Worm (Caenorhabditis elegans) whole organism, mixed stage, embryonic: Measurements from ENCODE around the gene Y75B12B.1.

Source experiments
- M03D4.4 ChIP-seq: sonication (generic microtip); optimal IDR thresholded peaks from 2 replicates; lab custom pipeline; 2017; ENCODE audit warnings: mild to moderate bottlenecking, missing genetic modification characterization, missing compliant biosample characterization
- bed-3 ChIP-seq: fragments of 200-800 bp; sonication (Bioruptor generic); optimal IDR thresholded peaks from 3 replicates; lab custom pipeline; 2018; ENCODE audit warnings: mild to moderate bottlenecking, missing genetic modification characterization, moderate library complexity, missing compliant biosample characterization
- blmp-1 ChIP-seq: fragments of 150-350 bp; optimal IDR thresholded peaks from 2 replicates; lab custom pipeline; 2014; ENCODE audit warnings: missing biosample characterization, missing genetic modification characterization
- ceh-39 ChIP-seq: fragments of 150-350 bp; optimal IDR thresholded peaks from 2 replicates; lab custom pipeline; 2014; ENCODE audit warnings: missing biosample characterization, missing genetic modification characterization
- ceh-43 ChIP-seq: fragments of 200-800 bp; sonication (Bioruptor generic); optimal IDR thresholded peaks from 2 replicates; lab custom pipeline; 2018; ENCODE audit warnings: mild to moderate bottlenecking, missing genetic modification characterization, moderate library complexity, missing compliant biosample characterization
- ceh-83 ChIP-seq: fragments of 200-800 bp; sonication (Bioruptor generic); optimal IDR thresholded peaks from 2 replicates; lab custom pipeline; 2018; ENCODE audit warnings: mild to moderate bottlenecking, missing genetic modification characterization, missing compliant biosample characterization
- ces-1 ChIP-seq: fragments of 150-350 bp; optimal IDR thresholded peaks from 2 replicates; lab custom pipeline; 2014; ENCODE audit warnings: missing biosample characterization, missing genetic modification reagents, missing genetic modification characterization
- cnd-1 ChIP-seq: fragments of 200-800 bp; sonication (Bioruptor generic); optimal IDR thresholded peaks from 2 replicates; lab custom pipeline; 2018; ENCODE audit warnings: mild to moderate bottlenecking, missing genetic modification characterization, missing compliant biosample characterization
- drap-1 ChIP-seq: fragments of 200-800 bp; sonication (Bioruptor generic); optimal IDR thresholded peaks from 3 replicates; lab custom pipeline; 2018; ENCODE audit warnings: mild to moderate bottlenecking, missing genetic modification characterization, missing compliant biosample characterization
- elt-1 ChIP-seq: sonication (generic microtip); optimal IDR thresholded peaks from 2 replicates; lab custom pipeline; 2017; ENCODE audit warnings: missing genetic modification characterization, mild to moderate bottlenecking, missing compliant biosample characterization, antibody characterized with exemption, moderate library complexity, borderline replicate concordance; ENCODE audit not compliant: insufficient read depth
- elt-3 ChIP-seq: fragments of 150-350 bp; optimal IDR thresholded peaks from 2 replicates; lab custom pipeline; 2014; ENCODE audit warnings: missing biosample characterization, missing genetic modification characterization
- flh-1 ChIP-seq: fragments of 200-800 bp; sonication (Bioruptor generic); optimal IDR thresholded peaks from 2 replicates; lab custom pipeline; 2018; ENCODE audit warnings: mild to moderate bottlenecking, missing genetic modification characterization, moderate library complexity, missing compliant biosample characterization
- ham-2 ChIP-seq: fragments of 200-800 bp; sonication (Bioruptor generic); optimal IDR thresholded peaks from 2 replicates; lab custom pipeline; 2018; ENCODE audit warnings: mild to moderate bottlenecking, missing genetic modification characterization, missing compliant biosample characterization
- hlh-1 ChIP-seq: fragments of 150-350 bp; optimal IDR thresholded peaks from 2 replicates; lab custom pipeline; 2014; ENCODE audit warnings: missing biosample characterization, missing genetic modification reagents, missing genetic modification characterization
- lin-13 ChIP-seq: fragments of 150-350 bp; optimal IDR thresholded peaks from 2 replicates; lab custom pipeline; 2014; ENCODE audit warnings: missing biosample characterization, missing genetic modification characterization
- lin-32 ChIP-seq: fragments of 200-800 bp; sonication (Bioruptor generic); optimal IDR thresholded peaks from 2 replicates; lab custom pipeline; 2018; ENCODE audit warnings: mild to moderate bottlenecking, missing genetic modification characterization, missing compliant biosample characterization
- lsy-2 ChIP-seq: fragments of 150-350 bp; optimal IDR thresholded peaks from 2 replicates; lab custom pipeline; 2014; ENCODE audit warnings: missing biosample characterization, missing genetic modification characterization
- mab-5 ChIP-seq: fragments of 150-350 bp; optimal IDR thresholded peaks from 2 replicates; lab custom pipeline; 2014; ENCODE audit warnings: missing biosample characterization, missing genetic modification characterization
- mep-1 ChIP-seq: fragments of 150-350 bp; optimal IDR thresholded peaks from 2 replicates; lab custom pipeline; 2017; ENCODE audit warnings: missing biosample characterization, missing genetic modification reagents, missing genetic modification characterization, inconsistent platforms
- mls-2 ChIP-seq: sonication (generic microtip); optimal IDR thresholded peaks from 2 replicates; lab custom pipeline; 2016; ENCODE audit warnings: mild to moderate bottlenecking, missing genetic modification characterization, moderate library complexity, missing compliant biosample characterization
- nhr-12 ChIP-seq: fragments of 150-350 bp; optimal IDR thresholded peaks from 2 replicates; lab custom pipeline; 2014; ENCODE audit warnings: missing biosample characterization, missing genetic modification characterization
- nhr-2 ChIP-seq: fragments of 150-350 bp; optimal IDR thresholded peaks from 2 replicates; lab custom pipeline; 2014; ENCODE audit warnings: missing biosample characterization, missing genetic modification characterization
- nhr-237 ChIP-seq: fragments of 150-350 bp; optimal IDR thresholded peaks from 2 replicates; lab custom pipeline; 2014; ENCODE audit warnings: missing biosample characterization, missing genetic modification characterization
- nhr-76 ChIP-seq: sonication (generic microtip); optimal IDR thresholded peaks from 2 replicates; lab custom pipeline; 2017; ENCODE audit warnings: missing biosample characterization, missing genetic modification characterization
- pha-4 ChIP-seq: fragments of 150-350 bp; optimal IDR thresholded peaks from 2 replicates; lab custom pipeline; 2018; ENCODE audit warnings: missing biosample characterization, missing genetic modification reagents, missing genetic modification characterization
- sem-2 ChIP-seq: fragments of 200-800 bp; sonication (Bioruptor generic); optimal IDR thresholded peaks from 2 replicates; lab custom pipeline; 2018; ENCODE audit warnings: mild to moderate bottlenecking, missing genetic modification characterization, missing compliant biosample characterization
- sptf-1 ChIP-seq: sonication (generic microtip); optimal IDR thresholded peaks from 2 replicates; lab custom pipeline; 2017; ENCODE audit warnings: mild to moderate bottlenecking, missing genetic modification characterization, moderate library complexity, missing compliant biosample characterization
- tbx-8 ChIP-seq: fragments of 200-800 bp; sonication (Bioruptor generic); optimal IDR thresholded peaks from 2 replicates; lab custom pipeline; 2018; ENCODE audit warnings: mild to moderate bottlenecking, missing genetic modification characterization, moderate library complexity, missing compliant biosample characterization
- unc-120 ChIP-seq: sonication (generic microtip); optimal IDR thresholded peaks from 2 replicates; lab custom pipeline; 2017; ENCODE audit warnings: missing genetic modification characterization, missing compliant biosample characterization; ENCODE audit not compliant: poor library complexity, severe bottlenecking
- unc-39 ChIP-seq: fragments of 150-350 bp; optimal IDR thresholded peaks from 2 replicates; lab custom pipeline; 2014; ENCODE audit warnings: missing biosample characterization, missing genetic modification characterization
- unc-62 ChIP-seq: fragments of 150-350 bp; optimal IDR thresholded peaks from 2 replicates; lab custom pipeline; 2014; ENCODE audit warnings: missing biosample characterization, missing genetic modification reagents, missing genetic modification characterization
- zip-8 ChIP-seq: fragments of 150-350 bp; optimal IDR thresholded peaks from 2 replicates; lab custom pipeline; 2014; ENCODE audit warnings: missing biosample characterization, missing genetic modification characterization
- ztf-11 ChIP-seq: fragments of 150-350 bp; optimal IDR thresholded peaks from 2 replicates; lab custom pipeline; 2014; ENCODE audit warnings: missing biosample characterization, missing genetic modification characterization

Gene Y75B12B.1

ce11 chrV:15190903-15191302, 6.4 kb downstream of the Y75B12B.1 start, which contains the start of gene Y75B12B.11:
Y75B12B.11 (plus strand) TSS chrV:15191296.
- peak; percentile 94 for TF ChIP-seq unc-120 (tag; lab: Kevin White, UChicago)
- TF ChIP-seq pha-4 = peak; percentile 75
- no peak for TF ChIP-seq nhr-12 (tag; lab: Kevin White, UChicago)
- TF ChIP-seq blmp-1 = no peak
- peak; percentile 1 for TF ChIP-seq ztf-11
- peak; percentile 93 for TF ChIP-seq mls-2 (tag; lab: Kevin White, UChicago)
- peak; percentile 81 for TF ChIP-seq ham-2 (GFP tag; lab: Kevin White, UChicago)
- peak; percentile 52 for TF ChIP-seq lsy-2 (tag; lab: Kevin White, UChicago)
- TF ChIP-seq tbx-8 (GFP tag; lab: Kevin White, UChicago) = peak; percentile 88
- peak; percentile 99 for TF ChIP-seq drap-1 (GFP tag; lab: Kevin White, UChicago)
- TF ChIP-seq bed-3 (GFP tag; lab: Kevin White, UChicago) = peak; percentile 76
- TF ChIP-seq unc-39 (tag; lab: Kevin White, UChicago) = no peak
- peak; percentile 90 for TF ChIP-seq M03D4.4 (tag; lab: Kevin White, UChicago)
- TF ChIP-seq ceh-83 = peak; percentile 93
- peak; percentile 28 for TF ChIP-seq hlh-1 (tag; lab: Kevin White, UChicago)
- peak; percentile 94 for TF ChIP-seq cnd-1 (tag; lab: Kevin White, UChicago)
- TF ChIP-seq lin-13 (tag; lab: Kevin White, UChicago) = peak; percentile 61
- TF ChIP-seq ces-1 (GFP tag; lab: Kevin White, UChicago) = no peak
- TF ChIP-seq mep-1 = peak; percentile 47
- no peak for TF ChIP-seq elt-1 (tag; lab: Kevin White, UChicago)
- peak; percentile 24 for TF ChIP-seq unc-62 (GFP tag; lab: Kevin White, UChicago)
- peak; percentile 93 for TF ChIP-seq sptf-1
- peak; percentile 84 for TF ChIP-seq sem-2
- TF ChIP-seq nhr-76 (tag; lab: Kevin White, UChicago) = no peak
- TF ChIP-seq flh-1 (GFP tag; lab: Kevin White, UChicago) = peak; percentile 77
- TF ChIP-seq mab-5 (tag; lab: Kevin White, UChicago) = peak; percentile 26
- peak; percentile 83 for TF ChIP-seq lin-32
- TF ChIP-seq ceh-43 (GFP tag; lab: Kevin White, UChicago) = peak; percentile 84

ce11 chrV:15191971-15192370, 7.5 kb downstream of the Y75B12B.1 start:
- TF ChIP-seq nhr-2 (tag; lab: Kevin White, UChicago) = no peak
- no peak for TF ChIP-seq unc-39 (tag; lab: Kevin White, UChicago)
- no peak for TF ChIP-seq ceh-43 (GFP tag; lab: Kevin White, UChicago)
- no peak for TF ChIP-seq unc-120 (tag; lab: Kevin White, UChicago)
- no peak for TF ChIP-seq elt-3
- no peak for TF ChIP-seq tbx-8 (GFP tag; lab: Kevin White, UChicago)
- TF ChIP-seq nhr-76 (tag; lab: Kevin White, UChicago) = no peak
- TF ChIP-seq mab-5 (tag; lab: Kevin White, UChicago) = no peak
- TF ChIP-seq flh-1 (GFP tag; lab: Kevin White, UChicago) = no peak
- no peak for TF ChIP-seq nhr-237 (tag; lab: Kevin White, UChicago)
- no peak for TF ChIP-seq mls-2 (tag; lab: Kevin White, UChicago)
- no peak for TF ChIP-seq pha-4

ce11 chrV:15192377-15192776, 7.9 kb downstream of the Y75B12B.1 start, which contains the start of gene plc-2:
plc-2 (plus strand) TSS chrV:15192572.
- TF ChIP-seq unc-120 (tag; lab: Kevin White, UChicago) = no peak
- no peak for TF ChIP-seq M03D4.4 (tag; lab: Kevin White, UChicago)
- no peak for TF ChIP-seq zip-8
- no peak for TF ChIP-seq lin-13 (tag; lab: Kevin White, UChicago)
- TF ChIP-seq unc-39 (tag; lab: Kevin White, UChicago) = no peak
- TF ChIP-seq mep-1 = no peak
- TF ChIP-seq tbx-8 (GFP tag; lab: Kevin White, UChicago) = no peak
- no peak for TF ChIP-seq bed-3 (GFP tag; lab: Kevin White, UChicago)
- TF ChIP-seq pha-4 = no peak
- TF ChIP-seq nhr-2 (tag; lab: Kevin White, UChicago) = no peak
- no peak for TF ChIP-seq nhr-237 (tag; lab: Kevin White, UChicago)
- no peak for TF ChIP-seq ceh-43 (GFP tag; lab: Kevin White, UChicago)
- no peak for TF ChIP-seq hlh-1 (tag; lab: Kevin White, UChicago)
- no peak for TF ChIP-seq ceh-83
- no peak for TF ChIP-seq ceh-39 (tag; lab: Kevin White, UChicago)
- TF ChIP-seq cnd-1 (tag; lab: Kevin White, UChicago) = no peak
- no peak for TF ChIP-seq sptf-1
- TF ChIP-seq ham-2 (GFP tag; lab: Kevin White, UChicago) = no peak
- TF ChIP-seq unc-62 (GFP tag; lab: Kevin White, UChicago) = no peak
